Worm (Caenorhabditis elegans) whole organism, L2 larva: ENCODE measurements around the gene popl-1.

Experiments
- C34F6.9 ChIP-seq: fragments of 150-350 bp; optimal IDR thresholded peaks from 2 replicates; lab custom pipeline; 2014; ENCODE audit warnings: missing biosample characterization, missing genetic modification characterization
- F13H6.1 ChIP-seq: sonication (generic microtip); optimal IDR thresholded peaks from 2 replicates; lab custom pipeline; 2016; ENCODE audit warnings: missing genetic modification characterization, missing compliant biosample characterization
- R02D3.7 ChIP-seq: fragments of 150-350 bp; optimal IDR thresholded peaks from 2 replicates; lab custom pipeline; 2014; ENCODE audit warnings: missing biosample characterization, missing genetic modification characterization
- Y55F3AM.14 ChIP-seq: fragments of 200-800 bp; sonication (Bioruptor generic); optimal IDR thresholded peaks from 2 replicates; lab custom pipeline; 2018; ENCODE audit warnings: mild to moderate bottlenecking, missing genetic modification characterization, missing compliant biosample characterization
- ZK546.5 ChIP-seq: sonication (generic microtip); optimal IDR thresholded peaks from 2 replicates; lab custom pipeline; 2017; ENCODE audit warnings: missing biosample characterization, missing genetic modification characterization
- alr-1 ChIP-seq: fragments of 150-350 bp; optimal IDR thresholded peaks from 2 replicates; lab custom pipeline; 2014; ENCODE audit warnings: missing biosample characterization, missing genetic modification characterization
- aly-2 ChIP-seq: fragments of 150-350 bp; optimal IDR thresholded peaks from 2 replicates; lab custom pipeline; 2014; ENCODE audit warnings: missing biosample characterization, missing genetic modification characterization
- ama-1 ChIP-seq: fragments of 150-350 bp; optimal IDR thresholded peaks from 2 replicates; lab custom pipeline; 2018; ENCODE audit warnings: inconsistent platforms
- blmp-1 ChIP-seq: sonication (generic microtip); optimal IDR thresholded peaks from 2 replicates; lab custom pipeline; 2017; ENCODE audit warnings: missing genetic modification characterization, mild to moderate bottlenecking, missing compliant biosample characterization, antibody characterized with exemption, moderate library complexity; ENCODE audit not compliant: insufficient read depth
- ceh-16 ChIP-seq: fragments of 150-350 bp; optimal IDR thresholded peaks from 2 replicates; lab custom pipeline; 2014; ENCODE audit warnings: missing biosample characterization, missing genetic modification characterization
- ceh-82 ChIP-seq: fragments of 150-350 bp; optimal IDR thresholded peaks from 2 replicates; lab custom pipeline; 2014; ENCODE audit warnings: missing biosample characterization, missing genetic modification characterization
- crh-2 ChIP-seq: sonication (generic microtip); optimal IDR thresholded peaks from 2 replicates; lab custom pipeline; 2017; ENCODE audit warnings: missing biosample characterization, missing genetic modification characterization
- dmd-4 ChIP-seq: sonication (generic microtip); optimal IDR thresholded peaks from 2 replicates; lab custom pipeline; 2017; ENCODE audit warnings: missing biosample characterization, missing genetic modification characterization
- elt-1 ChIP-seq: fragments of 150-350 bp; optimal IDR thresholded peaks from 2 replicates; lab custom pipeline; 2014; ENCODE audit warnings: missing biosample characterization, missing genetic modification characterization
- elt-3 ChIP-seq: sonication (generic microtip); optimal IDR thresholded peaks from 2 replicates; lab custom pipeline; 2017; ENCODE audit warnings: missing biosample characterization, missing genetic modification characterization
- fos-1 ChIP-seq: fragments of 150-350 bp; optimal IDR thresholded peaks from 2 replicates; lab custom pipeline; 2014; ENCODE audit warnings: missing biosample characterization, missing genetic modification characterization
- gmeb-1 ChIP-seq: fragments of 150-350 bp; optimal IDR thresholded peaks from 2 replicates; lab custom pipeline; 2014; ENCODE audit warnings: missing biosample characterization, missing genetic modification characterization
- lin-11 ChIP-seq: fragments of 150-350 bp; sonication (generic microtip); optimal IDR thresholded peaks from 2 replicates; lab custom pipeline; 2014; ENCODE audit warnings: missing biosample characterization, missing genetic modification characterization, inconsistent platforms, mixed read lengths
- lin-13 ChIP-seq: fragments of 150-350 bp; optimal IDR thresholded peaks from 2 replicates; lab custom pipeline; 2014; ENCODE audit warnings: missing biosample characterization, missing genetic modification reagents, missing genetic modification characterization
- lin-39 ChIP-seq: fragments of 150-350 bp; optimal IDR thresholded peaks from 2 replicates; lab custom pipeline; 2014; ENCODE audit warnings: missing biosample characterization, missing genetic modification reagents, missing genetic modification characterization
- lsy-2 ChIP-seq, 2 experiments: fragments of 150-350 bp in 1 of 2; sonication (generic microtip) in 1 of 2; optimal IDR thresholded peaks; 2 replicates each; lab custom pipeline; 2014 to 2017; ENCODE audit warnings: missing biosample characterization in 2 of 2, missing genetic modification characterization in 2 of 2
- mab-5 ChIP-seq: fragments of 150-350 bp; optimal IDR thresholded peaks from 2 replicates; lab custom pipeline; 2014; ENCODE audit warnings: missing biosample characterization, missing genetic modification characterization
- mbf-1 ChIP-seq: sonication (generic microtip); optimal IDR thresholded peaks from 2 replicates; lab custom pipeline; 2017; ENCODE audit warnings: missing biosample characterization, missing genetic modification characterization
- mdl-1 ChIP-seq, 2 experiments: fragments of 150-350 bp in 1 of 2; sonication (generic microtip) in 1 of 2; optimal IDR thresholded peaks; 2 replicates each; lab custom pipeline; 2017; ENCODE audit warnings: missing biosample characterization in 2 of 2, missing genetic modification characterization in 2 of 2
- nhr-10 ChIP-seq: sonication (generic microtip); optimal IDR thresholded peaks from 2 replicates; lab custom pipeline; 2017; ENCODE audit warnings: missing biosample characterization, missing genetic modification characterization
- nhr-11 ChIP-seq: fragments of 150-350 bp; optimal IDR thresholded peaks from 2 replicates; lab custom pipeline; 2014; ENCODE audit warnings: missing biosample characterization, missing genetic modification characterization
- nhr-12 ChIP-seq: fragments of 150-350 bp; optimal IDR thresholded peaks from 2 replicates; lab custom pipeline; 2014; ENCODE audit warnings: missing biosample characterization, missing genetic modification characterization
- nhr-129 ChIP-seq: fragments of 150-350 bp; optimal IDR thresholded peaks from 2 replicates; lab custom pipeline; 2014; ENCODE audit warnings: missing biosample characterization, missing genetic modification characterization
- nhr-21 ChIP-seq: fragments of 150-350 bp; optimal IDR thresholded peaks from 2 replicates; lab custom pipeline; 2014; ENCODE audit warnings: missing biosample characterization, missing genetic modification characterization
- nhr-23 ChIP-seq: fragments of 150-350 bp; optimal IDR thresholded peaks from 2 replicates; lab custom pipeline; 2014; ENCODE audit warnings: missing biosample characterization, missing genetic modification reagents, missing genetic modification characterization
- nhr-237 ChIP-seq: fragments of 150-350 bp; optimal IDR thresholded peaks from 2 replicates; lab custom pipeline; 2014; ENCODE audit warnings: missing biosample characterization, missing genetic modification characterization
- nhr-25 ChIP-seq: fragments of 150-350 bp; sonication (generic microtip); optimal IDR thresholded peaks from 3 replicates; lab custom pipeline; 2014; ENCODE audit warnings: missing biosample characterization, missing genetic modification characterization
- nhr-6 ChIP-seq: fragments of 150-350 bp; optimal IDR thresholded peaks from 2 replicates; lab custom pipeline; 2014; ENCODE audit warnings: missing biosample characterization, missing genetic modification characterization
- peb-1 ChIP-seq: fragments of 150-350 bp; optimal IDR thresholded peaks from 2 replicates; lab custom pipeline; 2014; ENCODE audit warnings: missing biosample characterization, missing genetic modification characterization
- skn-1 ChIP-seq: sonication (generic microtip); optimal IDR thresholded peaks from 2 replicates; lab custom pipeline; 2017; ENCODE audit warnings: missing biosample characterization, missing genetic modification characterization
- sma-3 ChIP-seq: sonication (generic microtip); optimal IDR thresholded peaks from 2 replicates; lab custom pipeline; 2016; ENCODE audit warnings: missing genetic modification reagents, missing genetic modification characterization, missing compliant biosample characterization
- sma-9 ChIP-seq, 2 experiments: fragments of 150-350 bp in 1 of 2; sonication (generic microtip) in 1 of 2; optimal IDR thresholded peaks; 2 replicates each; lab custom pipeline; 2014 to 2016; ENCODE audit warnings: missing genetic modification characterization in 2 of 2, mild to moderate bottlenecking in 1 of 2, missing biosample characterization in 1 of 2, missing compliant biosample characterization in 1 of 2, missing genetic modification reagents in 1 of 2, moderate library complexity in 1 of 2
- snpc-4 ChIP-seq: fragments of 150-350 bp; optimal IDR thresholded peaks from 2 replicates; lab custom pipeline; 2014; ENCODE audit warnings: missing biosample characterization, missing genetic modification characterization
- unc-39 ChIP-seq: fragments of 150-350 bp; optimal IDR thresholded peaks from 2 replicates; lab custom pipeline; 2014; ENCODE audit warnings: missing biosample characterization, missing genetic modification characterization
- unc-55 ChIP-seq: fragments of 150-350 bp; sonication (generic microtip); optimal IDR thresholded peaks from 3 replicates; lab custom pipeline; 2014; ENCODE audit warnings: missing biosample characterization, missing genetic modification reagents, missing genetic modification characterization
- unc-62 ChIP-seq: fragments of 150-350 bp; optimal IDR thresholded peaks from 2 replicates; lab custom pipeline; 2014; ENCODE audit warnings: missing biosample characterization, missing genetic modification reagents, missing genetic modification characterization
- zag-1 ChIP-seq: fragments of 150-350 bp; optimal IDR thresholded peaks from 2 replicates; lab custom pipeline; 2014; ENCODE audit warnings: missing biosample characterization, missing genetic modification characterization
- ztf-1 ChIP-seq: fragments of 200-800 bp; sonication (Bioruptor generic); conservative IDR thresholded peaks from 2 replicates; pipeline ENCODE4 v1.3.6; 2022; ENCODE audit warnings: missing genetic modification characterization, missing compliant biosample characterization
- ztf-4 ChIP-seq: fragments of 150-350 bp; optimal IDR thresholded peaks from 2 replicates; lab custom pipeline; 2014; ENCODE audit warnings: missing biosample characterization, missing genetic modification characterization

The popl-1 gene

DNA sequence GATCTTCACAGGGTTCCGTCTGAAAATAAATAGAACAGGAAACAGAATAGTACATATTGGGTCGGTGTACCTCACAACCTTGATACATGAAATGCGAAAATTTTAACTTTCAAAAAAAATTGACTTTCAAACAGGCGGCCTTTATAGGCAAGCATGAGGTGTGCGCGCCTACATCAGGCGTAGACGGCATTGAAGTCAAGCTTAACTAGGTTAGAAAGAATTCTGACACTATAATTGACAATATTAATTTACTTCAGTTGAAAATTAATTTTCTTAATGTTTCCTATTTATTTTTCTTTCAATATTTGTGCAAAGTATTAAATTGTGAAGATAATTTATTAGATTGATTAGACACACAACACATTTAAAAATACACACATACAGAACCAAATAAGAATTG lies 18.8 kb downstream of the popl-1 start, which contains the start of gene C05D11.5:
Gene C05D11.5, minus strand, starts transcription at position 101 of the 400 bp plus-strand sequence.
- TF ChIP-seq gmeb-1 (tag; lab: Kevin White, UChicago) (no peak), alr-1 (tag; lab: Kevin White, UChicago) (no peak), lin-39 (no peak), ceh-16 (no peak), unc-39 (tag; lab: Kevin White, UChicago) (no peak), blmp-1 (tag; lab: Kevin White, UChicago) (no peak), lin-11 (tag; lab: Kevin White, UChicago) (no peak), ztf-4 (tag; lab: Kevin White, UChicago) (no peak), nhr-237 (no peak)

ce11 chrIII:6411430-6411829 lies 19.3 kb downstream of the popl-1 start:
- TF ChIP-seq sma-9 (GFP tag; optimal IDR thresholded peaks at IDR 0.05; lab: Kevin White, UChicago) (peak; percentile 20), sma-9 (tag; optimal IDR thresholded peaks at IDR 0.05; lab: Kevin White, UChicago) (no peak), mbf-1 (tag; lab: Kevin White, UChicago) (no peak), nhr-12 (tag; lab: Kevin White, UChicago) (no peak), skn-1 (tag; lab: Kevin White, UChicago) (no peak), nhr-25 (tag; lab: Kevin White, UChicago) (no peak), peb-1 (tag; lab: Kevin White, UChicago) (no peak), fos-1 (peak; percentile 3), blmp-1 (tag; lab: Kevin White, UChicago) (no peak), sma-3 (GFP tag; lab: Kevin White, UChicago) (no peak), crh-2 (tag; lab: Kevin White, UChicago) (peak; percentile 39), alr-1 (tag; lab: Kevin White, UChicago) (no peak), nhr-6 (tag; lab: Kevin White, UChicago) (no peak), lin-11 (tag; lab: Kevin White, UChicago) (no peak)

DNA sequence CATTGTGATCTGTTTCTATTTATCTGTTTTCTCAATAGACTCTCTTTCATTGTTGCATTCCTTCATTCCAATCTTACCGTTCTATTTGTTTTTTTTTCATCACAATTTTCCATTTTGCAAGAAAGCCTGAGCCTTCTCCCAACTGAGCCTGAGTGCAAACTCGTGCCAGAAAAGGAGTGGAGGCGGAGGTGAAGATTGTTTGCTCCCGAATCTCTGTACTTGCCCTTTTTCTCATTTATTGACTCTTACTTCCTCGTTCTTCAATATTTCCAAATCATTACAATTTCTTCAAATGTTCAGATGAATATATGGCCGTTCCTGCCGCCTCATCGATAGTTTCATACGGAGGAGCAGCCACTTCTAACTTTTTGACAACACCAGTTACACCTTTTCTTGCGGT lies 23.9 kb downstream of the popl-1 start, which contains the start of gene let-756:
Gene let-756, plus strand, starts transcription at position 301 of the 400 bp plus-strand sequence.
- TF ChIP-seq ceh-16: no peak
- no peak for TF ChIP-seq peb-1 (tag; lab: Kevin White, UChicago)
- TF ChIP-seq mab-5: no peak
- no peak for TF ChIP-seq Y55F3AM.14 (GFP tag; lab: Kevin White, UChicago)

DNA sequence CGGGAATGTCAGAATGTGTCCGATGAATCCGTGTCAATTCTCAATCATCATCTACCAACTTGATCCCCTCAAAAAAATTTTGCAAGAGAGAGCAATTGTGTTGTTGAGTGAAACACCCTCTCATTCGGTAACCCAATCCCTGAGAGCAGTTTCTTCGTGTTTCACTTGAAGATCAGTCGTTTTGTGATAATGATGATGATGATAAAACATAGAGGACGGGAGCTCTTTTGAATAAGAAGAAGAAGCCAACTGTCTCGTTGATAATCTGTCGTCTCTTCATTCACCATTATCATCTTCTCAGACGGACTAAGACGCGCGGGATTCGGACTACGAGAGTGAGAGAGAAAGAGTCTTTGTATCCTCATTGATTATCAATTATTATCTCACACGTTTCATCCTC lies 25.6 kb downstream of the popl-1 start:
- TF ChIP-seq lin-39 (peak; percentile 13), ceh-16 (no peak), unc-62 (GFP tag; lab: Kevin White, UChicago) (no peak), R02D3.7 (no peak), ama-1 (lab: Kevin White, UChicago) (no peak), mab-5 (peak; percentile 37), peb-1 (tag; lab: Kevin White, UChicago) (no peak), ztf-4 (tag; lab: Kevin White, UChicago) (peak; percentile 44), unc-55 (GFP tag; lab: Kevin White, UChicago) (no peak), sma-9 (GFP tag; optimal IDR thresholded peaks at IDR 0.05; lab: Kevin White, UChicago) (peak; percentile 30), sma-9 (tag; optimal IDR thresholded peaks at IDR 0.05; lab: Kevin White, UChicago) (no peak), dmd-4 (tag; lab: Kevin White, UChicago) (no peak), alr-1 (tag; lab: Kevin White, UChicago) (no peak), unc-39 (tag; lab: Kevin White, UChicago) (no peak), mdl-1 (tag; optimal IDR thresholded peaks at IDR 0.05; lab: Kevin White, UChicago) (no peak), gmeb-1 (tag; lab: Kevin White, UChicago) (no peak), nhr-237 (no peak), nhr-11 (tag; lab: Kevin White, UChicago) (no peak), aly-2 (tag; lab: Kevin White, UChicago) (no peak), mbf-1 (tag; lab: Kevin White, UChicago) (no peak), nhr-129 (peak; percentile 41), blmp-1 (tag; lab: Kevin White, UChicago) (no peak), Y55F3AM.14 (GFP tag; lab: Kevin White, UChicago) (no peak), elt-3 (tag; lab: Kevin White, UChicago) (no peak), nhr-23 (tag; lab: Kevin White, UChicago) (no peak), ZK546.5 (tag; lab: Kevin White, UChicago) (no peak), lin-11 (tag; lab: Kevin White, UChicago) (no peak), sma-3 (GFP tag; lab: Kevin White, UChicago) (no peak), fos-1 (no peak), ceh-82 (tag; lab: Kevin White, UChicago) (no peak), F13H6.1 (tag; lab: Kevin White, UChicago) (peak; percentile 58), C34F6.9 (tag; lab: Kevin White, UChicago) (peak; percentile 10), nhr-21 (tag; lab: Kevin White, UChicago) (no peak), snpc-4 (tag; lab: Kevin White, UChicago) (no peak), lin-13 (peak; percentile 3), lsy-2 (tag; optimal IDR thresholded peaks at IDR 0.05; lab: Kevin White, UChicago) (peak in 1 of 2 experiments; percentile 47), ztf-1 (no peak), elt-1 (no peak), crh-2 (tag; lab: Kevin White, UChicago) (no peak), zag-1 (tag; lab: Kevin White, UChicago) (no peak), nhr-10 (tag; lab: Kevin White, UChicago) (no peak), skn-1 (tag; lab: Kevin White, UChicago) (no peak), nhr-12 (tag; lab: Kevin White, UChicago) (no peak)
